Worm (Caenorhabditis elegans) whole organism, early embryonic: ENCODE results near the gene tmed-4.
"Not testable (repeated sequence)": the region's sequence is repeated elsewhere in the genome, so short reads cannot be mapped to it uniquely, and the experiment has no call there.

Experiments
- B0310.2 ChIP-seq: sonication (generic microtip); optimal IDR thresholded peaks from 2 replicates; lab custom pipeline; 2016; ENCODE audit warnings: mild to moderate bottlenecking, missing genetic modification characterization, missing compliant biosample characterization
- F13C5.2 ChIP-seq: sonication (generic microtip); optimal IDR thresholded peaks from 2 replicates; lab custom pipeline; 2017; ENCODE audit warnings: mild to moderate bottlenecking, missing genetic modification characterization, inconsistent platforms, missing compliant biosample characterization
- aly-1 ChIP-seq: sonication (generic microtip); optimal IDR thresholded peaks from 2 replicates; lab custom pipeline; 2016; ENCODE audit warnings: missing genetic modification characterization, missing compliant biosample characterization
- ama-1 ChIP-seq: fragments of 150-350 bp; optimal IDR thresholded peaks from 2 replicates; lab custom pipeline; 2014
- ceh-13 ChIP-seq: fragments of 200-800 bp; sonication (Bioruptor generic); optimal IDR thresholded peaks from 2 replicates; lab custom pipeline; 2018; ENCODE audit warnings: mild to moderate bottlenecking, missing genetic modification characterization, missing compliant biosample characterization
- ceh-36 ChIP-seq: sonication (generic microtip); optimal IDR thresholded peaks from 2 replicates; lab custom pipeline; 2016; ENCODE audit warnings: missing genetic modification characterization, inconsistent platforms, missing compliant biosample characterization
- ets-7 ChIP-seq: sonication (generic microtip); optimal IDR thresholded peaks from 2 replicates; lab custom pipeline; 2016; ENCODE audit warnings: missing genotype, missing genetic modification characterization, missing compliant biosample characterization
- flt-1 ChIP-seq: fragments of 200-800 bp; sonication (Bioruptor generic); IDR thresholded peaks from 2 replicates; pipeline ENCODE4 v1.3.6; 2022; ENCODE audit warnings: missing genetic modification characterization, missing compliant biosample characterization
- hmbx-1 ChIP-seq: sonication (generic microtip); optimal IDR thresholded peaks from 2 replicates; lab custom pipeline; 2016; ENCODE audit warnings: mild to moderate bottlenecking, missing genetic modification characterization, missing compliant biosample characterization
- hmg-4 ChIP-seq: fragments of 200-800 bp; sonication (Bioruptor generic); optimal IDR thresholded peaks from 2 replicates; lab custom pipeline; 2018; ENCODE audit warnings: mild to moderate bottlenecking, missing genetic modification characterization, missing compliant biosample characterization
- hnd-1 ChIP-seq: sonication (generic microtip); optimal IDR thresholded peaks from 2 replicates; lab custom pipeline; 2016; ENCODE audit warnings: missing genetic modification characterization, missing compliant biosample characterization
- pes-1 ChIP-seq: fragments of 200-800 bp; sonication (Bioruptor generic); IDR thresholded peaks from 2 replicates; pipeline ENCODE4 v1.3.6; 2022; ENCODE audit warnings: missing genetic modification reagents, missing genetic modification characterization, missing compliant biosample characterization
- scrt-1 ChIP-seq: fragments of 200-800 bp; sonication (Bioruptor generic); IDR thresholded peaks from 2 replicates; pipeline ENCODE4 v1.3.6; 2022; ENCODE audit warnings: missing genetic modification characterization, missing compliant biosample characterization
- sea-1 ChIP-seq: fragments of 200-800 bp; sonication (Bioruptor generic); conservative IDR thresholded peaks from 2 replicates; pipeline ENCODE4 v1.3.6; 2022; ENCODE audit warnings: missing genetic modification characterization, missing compliant biosample characterization
- tbx-11 ChIP-seq: fragments of 200-800 bp; sonication (Bioruptor generic); IDR thresholded peaks from 2 replicates; pipeline ENCODE4 v1.3.6; 2022; ENCODE audit warnings: missing genetic modification characterization, missing compliant biosample characterization
- tbx-37 ChIP-seq: fragments of 200-800 bp; sonication (Bioruptor generic); conservative IDR thresholded peaks from 2 replicates; pipeline ENCODE4 v1.3.6; 2022; ENCODE audit warnings: missing genetic modification reagents, missing genetic modification characterization, missing compliant biosample characterization
- tra-4 ChIP-seq: sonication (generic microtip); optimal IDR thresholded peaks from 2 replicates; lab custom pipeline; 2017; ENCODE audit warnings: missing genetic modification characterization, missing compliant biosample characterization

Gene tmed-4

ce11 chrV:19949721-19950120, 828 bp upstream of the tmed-4 start, which contains the start of gene Y60A3A.8:
Gene Y60A3A.8, plus strand, starts transcription at chrV:19949978.
- not testable (repeated sequence) for TF ChIP-seq tra-4; pes-1 (GFP tag; lab: Robert Waterston, UW); B0310.2

ce11 chrV:19946529-19946928, 2.4 kb downstream of the tmed-4 start, which contains the start of gene dhs-24:
Gene dhs-24, minus strand, starts transcription at chrV:19946629.
- no peak for TF ChIP-seq hmbx-1 (tag; lab: Kevin White, UChicago)
- no peak for TF ChIP-seq B0310.2
- no peak for TF ChIP-seq aly-1 (tag; lab: Kevin White, UChicago)
- no peak for TF ChIP-seq hmg-4 (GFP tag; lab: Kevin White, UChicago)
- TF ChIP-seq scrt-1 (GFP tag; lab: Robert Waterston, UW), result no peak

- TF ChIP-seq pes-1 (GFP tag; lab: Robert Waterston, UW), result no peak
- no peak for TF ChIP-seq ceh-36 (tag; lab: Kevin White, UChicago)
- no peak for TF ChIP-seq ets-7 (tag; lab: Kevin White, UChicago)
- no peak for TF ChIP-seq tra-4
- no peak for TF ChIP-seq hnd-1 (tag; lab: Kevin White, UChicago)
- TF ChIP-seq aly-1 (tag; lab: Kevin White, UChicago), result no peak
- no peak for TF ChIP-seq ceh-13 (GFP tag; lab: Kevin White, UChicago)
- TF ChIP-seq tbx-11 (GFP tag; lab: Robert Waterston, UW), result no peak
- no peak for TF ChIP-seq F13C5.2
- TF ChIP-seq hmbx-1 (tag; lab: Kevin White, UChicago), result no peak
- TF ChIP-seq sea-1 (GFP tag; lab: Robert Waterston, UW), result no peak
- no peak for TF ChIP-seq flt-1 (GFP tag; lab: Robert Waterston, UW)
- no peak for TF ChIP-seq hmg-4 (GFP tag; lab: Kevin White, UChicago)
- TF ChIP-seq B0310.2, result no peak
- no peak for TF ChIP-seq scrt-1 (GFP tag; lab: Robert Waterston, UW)
- TF ChIP-seq ama-1, result no peak
- TF ChIP-seq tbx-37, result no peak
Measured at ce11 chrV:19936945-19937344, 11.9 kb downstream of the tmed-4 start.

- TF ChIP-seq flt-1 (GFP tag; lab: Robert Waterston, UW), result no peak
- TF ChIP-seq hnd-1 (tag; lab: Kevin White, UChicago), result no peak
- TF ChIP-seq tra-4, result no peak
- TF ChIP-seq hmg-4 (GFP tag; lab: Kevin White, UChicago), result no peak
- TF ChIP-seq ama-1, result no peak
- TF ChIP-seq F13C5.2, result no peak
- TF ChIP-seq sea-1 (GFP tag; lab: Robert Waterston, UW), result no peak
Measured at ce11 chrV:19934223-19934622, 14.7 kb downstream of the tmed-4 start, which contains the start of gene algn-7. Gene algn-7, minus strand, starts transcription at chrV:19934323.

ce11 chrV:19923924-19924323, 25.0 kb downstream of the tmed-4 start, which contains the start of gene skr-4:
Gene skr-4, plus strand, starts transcription at chrV:19924224.
- TF ChIP-seq tbx-37, result no peak

ce11 chrV:19922613-19923012, 26.3 kb downstream of the tmed-4 start, which contains the start of gene Y60A3A.16:
Gene Y60A3A.16, minus strand, starts transcription at chrV:19922713.
- TF ChIP-seq sea-1 (GFP tag; lab: Robert Waterston, UW), result no peak
- TF ChIP-seq scrt-1 (GFP tag; lab: Robert Waterston, UW), result no peak
- no peak for TF ChIP-seq aly-1 (tag; lab: Kevin White, UChicago)

ce11 chrV:19915973-19916605, 32.8 kb downstream of the tmed-4 start, which contains the start of the genes chk-2 and Y60A3A.19:
Gene chk-2, minus strand, starts transcription at chrV:19916023.
Gene Y60A3A.19, plus strand, starts transcription at chrV:19916555.
- no peak for TF ChIP-seq pes-1 (GFP tag; lab: Robert Waterston, UW)
- no peak for TF ChIP-seq tra-4
- TF ChIP-seq tbx-37, result no peak
- no peak for TF ChIP-seq ets-7 (tag; lab: Kevin White, UChicago)
- no peak for TF ChIP-seq scrt-1 (GFP tag; lab: Robert Waterston, UW)
- TF ChIP-seq B0310.2, result no peak
- TF ChIP-seq hmg-4 (GFP tag; lab: Kevin White, UChicago), result no peak
- no peak for TF ChIP-seq flt-1 (GFP tag; lab: Robert Waterston, UW)
- TF ChIP-seq F13C5.2, result no peak
- TF ChIP-seq sea-1 (GFP tag; lab: Robert Waterston, UW), result no peak
- no peak for TF ChIP-seq hnd-1 (tag; lab: Kevin White, UChicago)
- TF ChIP-seq aly-1 (tag; lab: Kevin White, UChicago), result no peak
- no peak for TF ChIP-seq ceh-13 (GFP tag; lab: Kevin White, UChicago)

- TF ChIP-seq F13C5.2 (no peak), tbx-11 (GFP tag; lab: Robert Waterston, UW) (no peak), tra-4 (no peak), hnd-1 (tag; lab: Kevin White, UChicago) (no peak), ama-1 (no peak), aly-1 (tag; lab: Kevin White, UChicago) (no peak), ceh-13 (GFP tag; lab: Kevin White, UChicago) (no peak), sea-1 (GFP tag; lab: Robert Waterston, UW) (no peak), scrt-1 (GFP tag; lab: Robert Waterston, UW) (no peak)
Measured at ce11 chrV:19908854-19909253, 40.0 kb downstream of the tmed-4 start.
